Worm (Caenorhabditis elegans): ENCODE results near the gene F49C12.12.

Gene F49C12.12

ce11 chrIV:9322489-9322888 lies 1.6 kb upstream of the F49C12.12 start (continued):
- TF ChIP-seq ztf-11 (tag; optimal IDR thresholded peaks at IDR 0.05) = no peak

- TF ChIP-seq nhr-71 (tag; optimal IDR thresholded peaks at IDR 0.05) (peak; percentile 16), Y116A8C.19 (tag; optimal IDR thresholded peaks at IDR 0.05; ENCODE audit: borderline replicate concordance) (no peak)
These were observed 866 bp downstream of the F49C12.12 start for ce11 chrIV:9320023-9320422.

ce11 chrIV:9319080-9319479 lies 1.8 kb downstream of the F49C12.12 start, which contains the start of the genes F49C12.11 and nemt-1:
Gene F49C12.11 (plus strand): TSS chrIV:9319380.
Gene nemt-1 (minus strand): TSS chrIV:9319439.
- no peak for TF ChIP-seq C04F5.9 (tag; optimal IDR thresholded peaks at IDR 0.05)
- TF ChIP-seq unc-62 (GFP tag; optimal IDR thresholded peaks at IDR 0.05) = no peak
- no peak for TF ChIP-seq dpl-1 (GFP tag; optimal IDR thresholded peaks at IDR 0.05)
- TF ChIP-seq mep-1 (tag; optimal IDR thresholded peaks at IDR 0.05) = no peak
- no peak for TF ChIP-seq rnt-1 (tag; optimal IDR thresholded peaks at IDR 0.05)
- TF ChIP-seq mef-2 (tag; optimal IDR thresholded peaks at IDR 0.05) = no peak
- no peak for TF ChIP-seq efl-1 (optimal IDR thresholded peaks at IDR 0.05)
- no peak for TF ChIP-seq efl-1 (GFP tag; optimal IDR thresholded peaks at IDR 0.05 in 1 of 2)
- TF ChIP-seq ceh-63 (GFP tag; optimal IDR thresholded peaks at IDR 0.05) = no peak
- TF ChIP-seq nhr-19 (GFP tag; conservative IDR thresholded peaks at IDR 0.05) = no peak
- TF ChIP-seq pax-3 (tag; optimal IDR thresholded peaks at IDR 0.05) = no peak

ce11 chrIV:9318147-9318546 lies 2.7 kb downstream of the F49C12.12 start:
- TF ChIP-seq skn-1 (tag; optimal IDR thresholded peaks at IDR 0.05) = no peak
- TF ChIP-seq nhr-11 (tag; optimal IDR thresholded peaks at IDR 0.05) = no peak
- no peak for TF ChIP-seq pax-3 (tag; optimal IDR thresholded peaks at IDR 0.05)
- no peak for TF ChIP-seq sptf-1 (tag; optimal IDR thresholded peaks at IDR 0.05)
- TF ChIP-seq unc-62 (GFP tag; optimal IDR thresholded peaks at IDR 0.05) = no peak

- TF ChIP-seq grh-1 (GFP tag; IDR thresholded peaks at IDR 0.05) = no peak
- TF ChIP-seq nhr-20 (tag; optimal IDR thresholded peaks at IDR 0.05) = peak; percentile 30
- peak in 2 of 3 experiments; percentile 19 to 41 for TF ChIP-seq ceh-82 (tag; optimal IDR thresholded peaks at IDR 0.05)
- peak; percentile 69 for TF ChIP-seq nhr-85 (tag)
- TF ChIP-seq snpc-4 (tag; optimal IDR thresholded peaks at IDR 0.05) = no peak
- peak in 1 of 2 experiments; percentile 20 for TF ChIP-seq mdl-1 (tag; optimal IDR thresholded peaks at IDR 0.05)
- TF ChIP-seq C16A3.4 (tag; optimal IDR thresholded peaks at IDR 0.05) = peak; percentile 45
- peak in 1 of 2 experiments; percentile 39 for TF ChIP-seq lsy-2 (tag; optimal IDR thresholded peaks at IDR 0.05)
- peak; percentile 7 for TF ChIP-seq dsc-1 (tag; optimal IDR thresholded peaks at IDR 0.05)
- TF ChIP-seq unc-130 (tag; optimal IDR thresholded peaks at IDR 0.05) = peak; percentile 61
- TF ChIP-seq skn-1 (tag; optimal IDR thresholded peaks at IDR 0.05) = peak; percentile 98
- peak; percentile 47 for TF ChIP-seq snu-23 (GFP tag; optimal IDR thresholded peaks at IDR 0.05)
- peak; percentile 25 for TF ChIP-seq blmp-1 (tag; optimal IDR thresholded peaks at IDR 0.05)
- TF ChIP-seq zag-1 (tag; optimal IDR thresholded peaks at IDR 0.05) = no peak
- peak; percentile 56 for TF ChIP-seq nhr-71 (tag; optimal IDR thresholded peaks at IDR 0.05)
- peak; percentile 37 for TF ChIP-seq swsn-7 (tag; optimal IDR thresholded peaks at IDR 0.05)
- TF ChIP-seq egl-13 (tag; optimal IDR thresholded peaks at IDR 0.05) = no peak
- TF ChIP-seq lin-35 (GFP tag; optimal IDR thresholded peaks at IDR 0.05) = peak; percentile 30 to 53
- peak; percentile 37 for TF ChIP-seq nhr-47 (tag; optimal IDR thresholded peaks at IDR 0.05)
- no peak for TF ChIP-seq ztf-4 (tag; optimal IDR thresholded peaks at IDR 0.05)
- TF ChIP-seq xbp-1 (tag; optimal IDR thresholded peaks at IDR 0.05) = peak; percentile 36
- TF ChIP-seq elt-2 (tag; optimal IDR thresholded peaks at IDR 0.05) = peak; percentile 4
- TF ChIP-seq nhr-28 (tag; optimal IDR thresholded peaks at IDR 0.05) = no peak
- TF ChIP-seq efl-1 (optimal IDR thresholded peaks at IDR 0.05) = peak; percentile 52 to 58
- peak; percentile 36 to 94 for TF ChIP-seq efl-1 (GFP tag; optimal IDR thresholded peaks at IDR 0.05 in 1 of 2)
- TF ChIP-seq rnt-1 (tag; optimal IDR thresholded peaks at IDR 0.05) = peak; percentile 48
- peak; percentile 11 to 48 (median 47) for TF ChIP-seq dpl-1 (GFP tag; optimal IDR thresholded peaks at IDR 0.05)
These were observed 4.7 kb downstream of the F49C12.12 start, which contains the start of the genes F49C12.9 and rpn-7 for ce11 chrIV:9316068-9316681. Gene F49C12.9 (minus strand): TSS chrIV:9316215. Gene rpn-7 (plus strand): TSS chrIV:9316631.

Data from whole organism, L1 larva.